Fruit fly (Drosophila melanogaster): ENCODE measurements around the gene CG13066.
A peak's percentile ranks its signal among the peaks of the same experiment; 100 is the strongest.

The CG13066 gene

DNA sequence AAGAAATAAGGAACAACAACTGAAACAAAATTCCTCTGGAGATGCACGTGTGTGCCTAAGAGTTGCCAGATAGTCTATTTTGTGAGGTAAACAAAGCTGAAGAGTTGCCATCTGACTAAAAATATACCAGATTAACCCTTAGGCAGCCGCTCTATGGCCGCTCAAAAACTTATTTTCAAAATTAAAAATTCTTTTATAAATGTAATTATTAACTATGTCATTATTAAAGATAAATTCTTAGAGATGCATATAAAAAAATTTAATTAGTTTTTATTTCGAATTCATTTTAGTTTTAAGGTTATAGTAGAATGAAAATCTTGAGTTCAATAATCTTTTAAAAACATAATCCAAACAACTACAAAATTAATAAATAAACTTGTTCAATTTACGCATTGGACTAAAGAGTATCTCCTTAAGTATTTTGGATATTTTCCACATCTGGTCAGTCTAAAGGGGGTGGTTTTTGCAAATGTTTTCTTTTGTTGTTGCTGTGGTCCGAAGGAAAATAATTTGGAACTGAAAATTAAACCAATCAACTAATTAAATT is 44.0 kb upstream of the CG13066 start, which contains the start of gene Tmx3 (continued):
- TF ChIP-seq D19B (GFP tag; optimal IDR thresholded peaks at IDR 0.05) = peak; percentile 67
- TF ChIP-seq trem (tag; optimal IDR thresholded peaks at IDR 0.05) = peak; percentile 83
- peak; percentile 31 for TF ChIP-seq sug (tag; optimal IDR thresholded peaks at IDR 0.05)
- peak; percentile 59 for TF ChIP-seq Elba2 (GFP tag; optimal IDR thresholded peaks at IDR 0.05)
- no peak for TF ChIP-seq unc-4 (GFP tag; IDR thresholded peaks at IDR 0.05; ENCODE audit: partially characterized antibody)
- TF ChIP-seq ERR (GFP tag; optimal IDR thresholded peaks at IDR 0.05) = no peak
- no peak for TF ChIP-seq sc (optimal IDR thresholded peaks at IDR 0.05)
- peak; percentile 74 for TF ChIP-seq sc (GFP tag; optimal IDR thresholded peaks at IDR 0.05)
- peak; percentile 92 for TF ChIP-seq CG12659 (GFP tag; optimal IDR thresholded peaks at IDR 0.05)
- TF ChIP-seq MBD-R2 (GFP tag; IDR thresholded peaks at IDR 0.05) = peak; percentile 94
- TF ChIP-seq CG14965 (GFP tag; optimal IDR thresholded peaks at IDR 0.05; ENCODE audit: borderline replicate concordance) = no peak
- peak; percentile 92 for TF ChIP-seq Dek (tag; optimal IDR thresholded peaks at IDR 0.05)
- peak; percentile 32 for TF ChIP-seq slp2 (GFP tag; optimal IDR thresholded peaks at IDR 0.05)
- TF ChIP-seq Ets65A (GFP tag) = peak; percentile 95
- peak; percentile 80 for TF ChIP-seq croc (GFP tag; conservative IDR thresholded peaks at IDR 0.05)
- no peak for TF ChIP-seq pfk (GFP tag; optimal IDR thresholded peaks at IDR 0.05)
- TF ChIP-seq CG8359 (GFP tag; optimal IDR thresholded peaks at IDR 0.05; ENCODE audit: borderline replicate concordance) = no peak
- TF ChIP-seq az2 (GFP tag; optimal IDR thresholded peaks at IDR 0.05) = peak; percentile 89
- TF ChIP-seq jigr1 (GFP tag; IDR thresholded peaks at IDR 0.05) = peak; percentile 77
- TF ChIP-seq gro (GFP tag; optimal IDR thresholded peaks at IDR 0.05) = no peak
- peak; percentile 86 for TF ChIP-seq cas (GFP tag; IDR thresholded peaks at IDR 0.05)
- TF ChIP-seq sqz (GFP tag; optimal IDR thresholded peaks at IDR 0.05) = no peak
- peak; percentile 79 for TF ChIP-seq Poxn (GFP tag; IDR thresholded peaks at IDR 0.05)
- TF ChIP-seq CG9797 (GFP tag; optimal IDR thresholded peaks at IDR 0.05) = peak; percentile 38
- TF ChIP-seq CG12391 (tag; optimal IDR thresholded peaks at IDR 0.05) = peak; percentile 96
- TF ChIP-seq CG17359 (tag; optimal IDR thresholded peaks at IDR 0.05) = peak; percentile 90
- peak; percentile 84 for TF ChIP-seq YL-1 (GFP tag; optimal IDR thresholded peaks at IDR 0.05)
- peak; percentile 66 for TF ChIP-seq bab2 (GFP tag; optimal IDR thresholded peaks at IDR 0.05)
- TF ChIP-seq corto (GFP tag; optimal IDR thresholded peaks at IDR 0.05) = peak; percentile 62
- peak; percentile 3 for TF ChIP-seq Nf-YC (tag; optimal IDR thresholded peaks at IDR 0.05)
- peak in 1 of 3 experiments; percentile 91 for TF ChIP-seq lola (GFP tag; optimal IDR thresholded peaks at IDR 0.05)
- peak in 1 of 2 experiments; percentile 24 for TF ChIP-seq tll (GFP tag; optimal IDR thresholded peaks at IDR 0.05)
- peak; percentile 85 for TF ChIP-seq CG12299 (tag; optimal IDR thresholded peaks at IDR 0.05)
- TF ChIP-seq CG16813 (GFP tag; IDR thresholded peaks at IDR 0.05; ENCODE audit: partially characterized antibody) = no peak
- no peak for TF ChIP-seq dan (GFP tag; IDR thresholded peaks at IDR 0.05)
- no peak for TF ChIP-seq gsb (GFP tag; IDR thresholded peaks at IDR 0.05)
- TF ChIP-seq Dbx (GFP tag; IDR thresholded peaks at IDR 0.05) = peak; percentile 95
- TF ChIP-seq Vsx1 (GFP tag; optimal IDR thresholded peaks at IDR 0.05) = no peak
- no peak for TF ChIP-seq Fer1 (GFP tag; optimal IDR thresholded peaks at IDR 0.05)
- no peak for TF ChIP-seq lov (optimal IDR thresholded peaks at IDR 0.05)
- peak; percentile 73; the same call in 1 of the 3 replicates for TF ChIP-seq lov (GFP tag; IDR thresholded peaks at IDR 0.05)
- TF ChIP-seq CG7556 (GFP tag; optimal IDR thresholded peaks at IDR 0.05) = peak; percentile 86
- peak; percentile 61 for TF ChIP-seq CG2202 (tag; optimal IDR thresholded peaks at IDR 0.05)
- TF ChIP-seq Mad (GFP tag; optimal IDR thresholded peaks at IDR 0.05) = peak; percentile 36
- TF ChIP-seq al (GFP tag; IDR thresholded peaks at IDR 0.05) = peak; percentile 90
- TF ChIP-seq pb (GFP tag; optimal IDR thresholded peaks at IDR 0.05) = no peak
- TF ChIP-seq CG6254 (GFP tag; optimal IDR thresholded peaks at IDR 0.05) = peak; percentile 28
- TF ChIP-seq CG9215 (GFP tag; IDR thresholded peaks at IDR 0.05) = peak; percentile 84
- peak; percentile 90 for TF ChIP-seq CG1602 (GFP tag; optimal IDR thresholded peaks at IDR 0.05)
- no peak for TF ChIP-seq CG7745 (tag; optimal IDR thresholded peaks at IDR 0.05)
